Worm (Caenorhabditis elegans): ENCODE measurements around the gene nduf-11.

nduf-11 gene

DNA sequence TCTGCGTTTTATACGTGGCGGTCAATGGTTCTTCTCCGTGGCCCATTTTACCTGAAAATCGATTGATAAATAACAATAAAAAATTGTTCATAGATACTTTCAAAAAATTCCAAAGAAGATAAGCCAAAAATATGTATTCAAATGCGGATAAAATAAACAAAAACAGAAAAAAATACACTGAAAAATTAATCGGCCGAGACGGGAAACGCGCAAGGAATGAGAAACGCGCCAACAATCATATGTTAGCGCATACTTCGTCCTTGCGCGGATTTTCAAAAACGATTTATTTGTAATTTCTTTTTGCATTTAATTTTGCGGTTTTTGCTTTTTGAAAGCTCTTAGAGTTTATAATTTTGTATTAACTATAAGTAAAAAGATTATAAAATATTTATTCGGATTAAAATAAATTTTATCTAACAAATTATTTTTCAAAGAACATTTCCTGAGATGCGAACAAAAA, at the start of gene nduf-11:
Gene nduf-11, minus strand, starts transcription at position 51 of the 460 bp plus-strand sequence.
- TF ChIP-seq tbx-37 (GFP tag; conservative IDR thresholded peaks at IDR 0.05) (no peak; the same call in 1 of the 2 replicates), ceh-13 (GFP tag; optimal IDR thresholded peaks at IDR 0.05) (no peak), hmg-4 (GFP tag; optimal IDR thresholded peaks at IDR 0.05) (no peak), aly-1 (tag; optimal IDR thresholded peaks at IDR 0.05) (no peak), F13C5.2 (tag; optimal IDR thresholded peaks at IDR 0.05) (peak; percentile 63), hmbx-1 (tag; optimal IDR thresholded peaks at IDR 0.05) (no peak), sea-1 (GFP tag; conservative IDR thresholded peaks at IDR 0.05) (0 out of 2 replicates have a peak, but pooled peaks have one; percentile 45), ceh-36 (tag; optimal IDR thresholded peaks at IDR 0.05) (peak; percentile 53), tra-4 (tag; optimal IDR thresholded peaks at IDR 0.05) (no peak), pes-1 (GFP tag; IDR thresholded peaks at IDR 0.05) (peak; percentile 65), hnd-1 (tag; optimal IDR thresholded peaks at IDR 0.05) (peak; percentile 22), flt-1 (GFP tag; IDR thresholded peaks at IDR 0.05) (peak; percentile 40; the same call in 1 of the 2 replicates), B0310.2 (tag; optimal IDR thresholded peaks at IDR 0.05) (no peak), scrt-1 (GFP tag; IDR thresholded peaks at IDR 0.05) (peak; percentile 20; the same call in 1 of the 2 replicates), ama-1 (optimal IDR thresholded peaks at IDR 0.05) (no peak)

DNA sequence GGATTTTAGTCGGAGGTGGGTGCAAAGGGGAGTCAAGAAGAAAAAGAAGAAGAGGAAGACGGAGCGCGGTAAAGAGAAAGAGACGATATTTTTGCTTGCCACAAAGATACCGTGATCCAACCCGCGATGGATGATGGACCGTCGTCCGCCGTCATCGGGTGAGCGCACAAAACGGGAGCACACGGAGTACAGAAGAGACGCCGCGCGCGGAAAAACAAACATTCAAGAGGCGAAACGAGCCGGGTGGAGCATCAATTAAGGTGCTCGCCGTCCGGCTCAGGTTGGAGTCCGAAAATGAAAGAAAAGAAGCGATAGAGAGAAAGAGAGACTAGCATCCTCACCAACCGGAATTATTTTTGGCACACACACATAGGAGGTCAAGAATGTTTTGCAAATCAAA, 48.4 kb upstream of the nduf-11 start:
- no peak for TF ChIP-seq F13C5.2 (tag; optimal IDR thresholded peaks at IDR 0.05)
- TF ChIP-seq hmg-4 (GFP tag; optimal IDR thresholded peaks at IDR 0.05): no peak
- no peak for TF ChIP-seq scrt-1 (GFP tag; IDR thresholded peaks at IDR 0.05)
- TF ChIP-seq tbx-11 (GFP tag; IDR thresholded peaks at IDR 0.05): no peak
- TF ChIP-seq tbx-37 (GFP tag; conservative IDR thresholded peaks at IDR 0.05): no peak
- no peak for TF ChIP-seq ceh-36 (tag; optimal IDR thresholded peaks at IDR 0.05)
- no peak for TF ChIP-seq aly-1 (tag; optimal IDR thresholded peaks at IDR 0.05)
- TF ChIP-seq ceh-13 (GFP tag; optimal IDR thresholded peaks at IDR 0.05): no peak
- no peak for TF ChIP-seq sea-1 (GFP tag; conservative IDR thresholded peaks at IDR 0.05)
- TF ChIP-seq hnd-1 (tag; optimal IDR thresholded peaks at IDR 0.05): no peak
- TF ChIP-seq hmbx-1 (tag; optimal IDR thresholded peaks at IDR 0.05): no peak
- TF ChIP-seq ets-7 (tag; optimal IDR thresholded peaks at IDR 0.05): no peak
- no peak for TF ChIP-seq B0310.2 (tag; optimal IDR thresholded peaks at IDR 0.05)
- TF ChIP-seq pes-1 (GFP tag; IDR thresholded peaks at IDR 0.05): no peak
- no peak for TF ChIP-seq tra-4 (tag; optimal IDR thresholded peaks at IDR 0.05)
- TF ChIP-seq ama-1 (optimal IDR thresholded peaks at IDR 0.05): no peak
- TF ChIP-seq flt-1 (GFP tag; IDR thresholded peaks at IDR 0.05): no peak

DNA sequence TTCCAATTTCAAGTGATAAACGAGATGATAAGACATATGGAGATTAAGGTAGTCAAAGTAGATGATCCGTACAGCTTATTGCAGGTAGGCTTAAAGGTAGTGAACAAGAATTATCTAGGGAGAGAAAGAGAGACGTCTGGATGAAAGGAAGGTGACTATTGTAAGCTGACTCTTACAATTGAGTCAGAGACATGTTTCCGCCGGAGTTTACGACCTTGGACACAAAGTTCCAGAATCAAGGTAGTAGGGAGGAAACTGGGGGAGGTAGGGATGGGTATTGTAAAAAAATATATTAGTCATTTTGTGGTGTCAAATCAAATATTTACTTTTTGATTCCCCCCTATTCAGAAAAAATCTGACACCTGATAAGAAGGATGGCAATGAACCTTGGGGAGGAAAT, 47.0 kb upstream of the nduf-11 start:
- TF ChIP-seq hnd-1 (tag; optimal IDR thresholded peaks at IDR 0.05): no peak
- no peak for TF ChIP-seq ceh-36 (tag; optimal IDR thresholded peaks at IDR 0.05)
- TF ChIP-seq flt-1 (GFP tag; IDR thresholded peaks at IDR 0.05): no peak
- TF ChIP-seq hmbx-1 (tag; optimal IDR thresholded peaks at IDR 0.05): no peak
- no peak for TF ChIP-seq ama-1 (optimal IDR thresholded peaks at IDR 0.05)
- no peak for TF ChIP-seq ceh-13 (GFP tag; optimal IDR thresholded peaks at IDR 0.05)
- no peak for TF ChIP-seq tbx-11 (GFP tag; IDR thresholded peaks at IDR 0.05)
- no peak for TF ChIP-seq pes-1 (GFP tag; IDR thresholded peaks at IDR 0.05)
- no peak for TF ChIP-seq F13C5.2 (tag; optimal IDR thresholded peaks at IDR 0.05)
- TF ChIP-seq tbx-37 (GFP tag; conservative IDR thresholded peaks at IDR 0.05): no peak
- no peak for TF ChIP-seq B0310.2 (tag; optimal IDR thresholded peaks at IDR 0.05)
- TF ChIP-seq sea-1 (GFP tag; conservative IDR thresholded peaks at IDR 0.05): no peak
- no peak for TF ChIP-seq ets-7 (tag; optimal IDR thresholded peaks at IDR 0.05)
- TF ChIP-seq hmg-4 (GFP tag; optimal IDR thresholded peaks at IDR 0.05): no peak
- TF ChIP-seq aly-1 (tag; optimal IDR thresholded peaks at IDR 0.05): no peak
- no peak for TF ChIP-seq tra-4 (tag; optimal IDR thresholded peaks at IDR 0.05)
- no peak for TF ChIP-seq scrt-1 (GFP tag; IDR thresholded peaks at IDR 0.05)

DNA sequence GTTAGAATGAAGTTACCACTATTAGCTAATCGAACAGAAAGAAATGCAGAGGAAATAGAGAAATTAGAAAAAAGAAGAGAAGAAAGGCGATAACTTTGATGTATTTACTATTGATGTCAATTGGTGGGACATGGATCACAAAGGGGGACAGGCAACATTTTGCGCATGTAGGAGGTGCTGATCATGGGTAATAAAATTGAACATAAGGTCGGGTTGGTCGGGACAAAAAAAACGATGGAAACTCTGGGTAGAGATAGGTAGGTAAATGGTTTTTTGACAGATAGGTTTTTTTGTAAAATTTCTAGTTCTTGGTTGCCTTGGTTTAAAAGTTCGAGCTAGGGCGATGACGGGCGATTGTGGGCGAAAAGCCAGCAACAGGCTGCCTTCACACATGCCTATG, 45.4 kb upstream of the nduf-11 start, which contains the start of gene shn-1:
Gene shn-1, minus strand, starts transcription at position 101 of the 400 bp plus-strand sequence.
- no peak for TF ChIP-seq hmbx-1 (tag; optimal IDR thresholded peaks at IDR 0.05)
- no peak for TF ChIP-seq flt-1 (GFP tag; IDR thresholded peaks at IDR 0.05)
- TF ChIP-seq tbx-37 (GFP tag; conservative IDR thresholded peaks at IDR 0.05): no peak
- TF ChIP-seq ceh-13 (GFP tag; optimal IDR thresholded peaks at IDR 0.05): no peak
- TF ChIP-seq tbx-11 (GFP tag; IDR thresholded peaks at IDR 0.05): no peak
- TF ChIP-seq sea-1 (GFP tag; conservative IDR thresholded peaks at IDR 0.05): no peak
- no peak for TF ChIP-seq ceh-36 (tag; optimal IDR thresholded peaks at IDR 0.05)
- no peak for TF ChIP-seq aly-1 (tag; optimal IDR thresholded peaks at IDR 0.05)

DNA sequence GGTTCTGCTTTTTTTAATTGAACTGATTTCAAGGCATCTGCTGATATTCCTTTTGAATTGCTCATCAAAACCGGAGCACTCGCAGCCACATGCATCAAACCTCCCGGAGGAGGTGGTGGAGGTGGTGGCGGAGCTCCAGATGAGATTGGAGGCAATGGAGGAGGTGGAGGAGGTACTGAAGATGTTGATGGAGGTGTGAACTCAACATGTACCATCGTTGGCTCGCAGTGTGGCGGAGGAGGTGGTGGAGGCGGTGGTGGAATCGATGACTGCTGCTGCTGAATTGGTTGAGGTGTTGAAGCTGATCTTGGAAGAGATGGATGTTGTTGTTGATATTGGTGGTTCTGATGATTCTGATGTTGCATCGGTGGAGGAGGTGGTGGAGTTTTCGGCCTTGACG, 41.5 kb upstream of the nduf-11 start:
- no peak for TF ChIP-seq flt-1 (GFP tag; IDR thresholded peaks at IDR 0.05)
- TF ChIP-seq hmg-4 (GFP tag; optimal IDR thresholded peaks at IDR 0.05): no peak
- no peak for TF ChIP-seq hnd-1 (tag; optimal IDR thresholded peaks at IDR 0.05)
- TF ChIP-seq tbx-11 (GFP tag; IDR thresholded peaks at IDR 0.05): no peak
- no peak for TF ChIP-seq scrt-1 (GFP tag; IDR thresholded peaks at IDR 0.05)
- no peak for TF ChIP-seq aly-1 (tag; optimal IDR thresholded peaks at IDR 0.05)
- no peak for TF ChIP-seq hmbx-1 (tag; optimal IDR thresholded peaks at IDR 0.05)
- TF ChIP-seq ets-7 (tag; optimal IDR thresholded peaks at IDR 0.05): no peak
- TF ChIP-seq F13C5.2 (tag; optimal IDR thresholded peaks at IDR 0.05): no peak
- no peak for TF ChIP-seq sea-1 (GFP tag; conservative IDR thresholded peaks at IDR 0.05)
- no peak for TF ChIP-seq B0310.2 (tag; optimal IDR thresholded peaks at IDR 0.05)

DNA sequence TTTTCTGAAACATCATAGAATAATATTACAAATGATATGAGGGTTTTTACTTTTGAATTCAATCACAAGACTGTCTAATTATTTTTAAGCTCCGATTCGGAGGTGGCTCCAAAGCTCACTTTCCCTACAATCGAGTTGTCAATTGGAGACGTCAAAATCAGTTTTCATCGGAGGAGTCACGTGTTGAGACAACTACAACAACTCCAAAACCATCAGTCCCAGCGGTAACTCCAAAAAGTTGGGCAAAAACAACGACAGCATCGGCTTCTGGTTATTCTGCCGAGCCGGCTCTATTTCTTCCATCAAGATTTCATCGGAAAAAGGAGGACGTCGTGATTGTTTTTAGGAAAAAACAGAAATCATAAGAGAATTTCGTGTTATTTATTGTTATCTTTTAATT, 38.7 kb upstream of the nduf-11 start:
- TF ChIP-seq F13C5.2 (tag; optimal IDR thresholded peaks at IDR 0.05) (no peak), ceh-13 (GFP tag; optimal IDR thresholded peaks at IDR 0.05) (no peak), pes-1 (GFP tag; IDR thresholded peaks at IDR 0.05) (no peak), B0310.2 (tag; optimal IDR thresholded peaks at IDR 0.05) (no peak), ama-1 (optimal IDR thresholded peaks at IDR 0.05) (peak; percentile 58), tra-4 (tag; optimal IDR thresholded peaks at IDR 0.05) (no peak), tbx-11 (GFP tag; IDR thresholded peaks at IDR 0.05) (no peak), tbx-37 (GFP tag; conservative IDR thresholded peaks at IDR 0.05) (no peak)

DNA sequence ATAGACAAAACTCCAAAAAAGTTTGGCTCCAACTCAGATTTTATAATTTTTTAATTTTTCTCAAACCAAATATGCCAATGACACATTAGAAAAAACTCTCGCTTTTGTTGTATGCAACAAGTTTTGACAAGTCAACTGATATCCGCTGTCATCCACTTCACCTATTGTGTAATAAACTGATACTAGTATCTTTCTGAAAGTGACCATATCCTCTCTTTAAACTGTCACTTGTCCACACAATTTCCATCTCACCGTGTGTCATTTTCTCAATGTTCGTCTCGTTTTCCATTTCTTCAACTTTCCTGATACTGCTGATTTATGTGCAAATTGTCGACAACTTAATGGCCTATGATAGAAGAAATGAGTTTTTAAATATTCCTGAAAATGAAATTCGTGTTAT, 37.6 kb upstream of the nduf-11 start, which contains the start of the genes C33B4.5 and C33B4.4:
Gene C33B4.5, plus strand, starts transcription at position 270 of the 400 bp plus-strand sequence.
Gene C33B4.4, minus strand, starts transcription at position 385 of the 400 bp plus-strand sequence.
- TF ChIP-seq hmbx-1 (tag; optimal IDR thresholded peaks at IDR 0.05): no peak
- no peak for TF ChIP-seq scrt-1 (GFP tag; IDR thresholded peaks at IDR 0.05)
- no peak for TF ChIP-seq aly-1 (tag; optimal IDR thresholded peaks at IDR 0.05)
- no peak for TF ChIP-seq tbx-37 (GFP tag; conservative IDR thresholded peaks at IDR 0.05)
- no peak for TF ChIP-seq tbx-11 (GFP tag; IDR thresholded peaks at IDR 0.05)
- no peak for TF ChIP-seq ceh-13 (GFP tag; optimal IDR thresholded peaks at IDR 0.05)
- no peak for TF ChIP-seq flt-1 (GFP tag; IDR thresholded peaks at IDR 0.05)
- TF ChIP-seq sea-1 (GFP tag; conservative IDR thresholded peaks at IDR 0.05): no peak
- no peak for TF ChIP-seq ceh-36 (tag; optimal IDR thresholded peaks at IDR 0.05)
- TF ChIP-seq hnd-1 (tag; optimal IDR thresholded peaks at IDR 0.05): no peak
- TF ChIP-seq F13C5.2 (tag; optimal IDR thresholded peaks at IDR 0.05): no peak
- TF ChIP-seq hmg-4 (GFP tag; optimal IDR thresholded peaks at IDR 0.05): no peak
- no peak for TF ChIP-seq ets-7 (tag; optimal IDR thresholded peaks at IDR 0.05)
- no peak for TF ChIP-seq B0310.2 (tag; optimal IDR thresholded peaks at IDR 0.05)
- no peak for TF ChIP-seq ama-1 (optimal IDR thresholded peaks at IDR 0.05)
- TF ChIP-seq tra-4 (tag; optimal IDR thresholded peaks at IDR 0.05): no peak
- TF ChIP-seq pes-1 (GFP tag; IDR thresholded peaks at IDR 0.05): no peak
